Fruit fly (Drosophila melanogaster) whole organism, pupa: ENCODE data around the gene Cyp313b1.

ENCODE experiments used
- CG12605 ChIP-seq: fragments of 200-800 bp; sonication (Bioruptor generic); IDR thresholded peaks from 2 replicates; pipeline ENCODE4 v1.3.6; 2022; ENCODE audit warnings: missing biosample characterization, missing genetic modification characterization
- CG34367 ChIP-seq: fragments of 200-800 bp; sonication (Bioruptor generic); optimal IDR thresholded peaks from 2 replicates; lab custom pipeline; 2018; ENCODE audit warnings: missing biosample characterization, mild to moderate bottlenecking, missing genetic modification characterization
- CG4496 ChIP-seq: fragments of 200-800 bp; sonication (Bioruptor generic); IDR thresholded peaks from 3 replicates; pipeline ENCODE4 v1.3.6; 2022; ENCODE audit warnings: missing biosample characterization, missing genetic modification characterization
- CG8159 ChIP-seq: fragments of 200-800 bp; sonication (Bioruptor generic); optimal IDR thresholded peaks from 3 replicates; lab custom pipeline; 2018; ENCODE audit warnings: missing biosample characterization, mild to moderate bottlenecking, missing genetic modification characterization, moderate library complexity
- D1 ChIP-seq: fragments of 200-800 bp; sonication (Bioruptor generic); optimal IDR thresholded peaks from 2 replicates; lab custom pipeline; 2018; ENCODE audit warnings: missing biosample characterization, mild to moderate bottlenecking, missing genetic modification characterization, moderate library complexity
- Ets98B ChIP-seq: fragments of 200-800 bp; sonication (Bioruptor generic); IDR thresholded peaks from 2 replicates; pipeline ENCODE4 v1.3.6; 2022; ENCODE audit warnings: missing biosample characterization, missing genetic modification characterization
- Pif1B ChIP-seq: fragments of 200-800 bp; sonication (Bioruptor generic); optimal IDR thresholded peaks from 3 replicates; lab custom pipeline; 2016; ENCODE audit warnings: missing biosample characterization, missing genetic modification characterization

- TF ChIP-seq CG12605 (GFP tag; lab: Robert Waterston, UW) (no peak), D1 (tag; lab: Kevin White, UChicago) (no peak), CG34367 (no peak), Ets98B (GFP tag; lab: Robert Waterston, UW) (no peak), Pif1B (GFP tag; lab: Kevin White, UChicago) (no peak), CG4496 (GFP tag; lab: Robert Waterston, UW) (0 out of 3 replicates have a peak, but pooled peaks have one; percentile 21), CG8159 (tag; lab: Kevin White, UChicago) (no peak)
Measured at dm6 chr3R:8642376-8642966, 3.0 kb downstream of the Cyp313b1 start.
